Worm (Caenorhabditis elegans) whole organism, late embryonic: ENCODE measurements around the gene C55A6.10.
"Not testable (repeated sequence)": the region's sequence is repeated elsewhere in the genome, so short reads cannot be mapped to it uniquely, and the experiment has no call there.

Source experiments
- C38D4.7 ChIP-seq: fragments of 200-800 bp; sonication (Bioruptor generic); optimal IDR thresholded peaks from 2 replicates; lab custom pipeline; 2018; ENCODE audit warnings: mild to moderate bottlenecking, missing genetic modification characterization, moderate library complexity, missing compliant biosample characterization
- F13H6.1 ChIP-seq: sonication (generic microtip); optimal IDR thresholded peaks from 2 replicates; lab custom pipeline; 2016; ENCODE audit warnings: missing genetic modification characterization, missing compliant biosample characterization
- K02D7.2 ChIP-seq: sonication (generic microtip); optimal IDR thresholded peaks from 2 replicates; lab custom pipeline; 2017; ENCODE audit warnings: mild to moderate bottlenecking, missing genetic modification characterization, missing compliant biosample characterization
- ahr-1 ChIP-seq: sonication (generic microtip); optimal IDR thresholded peaks from 2 replicates; lab custom pipeline; 2016; ENCODE audit warnings: missing genetic modification characterization, missing compliant biosample characterization
- ceh-14 ChIP-seq: sonication (generic microtip); optimal IDR thresholded peaks from 2 replicates; lab custom pipeline; 2016; ENCODE audit warnings: missing genotype, missing genetic modification characterization, missing compliant biosample characterization
- ceh-2 ChIP-seq: sonication (generic microtip); optimal IDR thresholded peaks from 2 replicates; lab custom pipeline; 2016; ENCODE audit warnings: missing genotype, missing genetic modification characterization, missing compliant biosample characterization
- ceh-30 ChIP-seq: fragments of 150-350 bp; optimal IDR thresholded peaks from 2 replicates; lab custom pipeline; 2014; ENCODE audit warnings: missing biosample characterization, missing genetic modification characterization
- ceh-31 ChIP-seq: sonication (generic microtip); optimal IDR thresholded peaks from 2 replicates; lab custom pipeline; 2016; ENCODE audit warnings: missing genetic modification characterization, missing compliant biosample characterization
- ceh-45 ChIP-seq: fragments of 200-800 bp; sonication (Bioruptor generic); IDR thresholded peaks from 2 replicates; pipeline ENCODE4 v1.3.6; 2022; ENCODE audit warnings: missing genetic modification reagents, missing genetic modification characterization, missing compliant biosample characterization
- ceh-6 ChIP-seq: fragments of 200-800 bp; sonication (Bioruptor generic); optimal IDR thresholded peaks from 2 replicates; lab custom pipeline; 2018; ENCODE audit warnings: mild to moderate bottlenecking, missing genetic modification characterization, missing compliant biosample characterization
- dve-1 ChIP-seq: sonication (generic microtip); optimal IDR thresholded peaks from 2 replicates; lab custom pipeline; 2017; ENCODE audit warnings: antibody characterized with exemption, mild to moderate bottlenecking, missing genetic modification characterization, missing compliant biosample characterization
- elt-4 ChIP-seq: sonication (generic microtip); optimal IDR thresholded peaks from 2 replicates; lab custom pipeline; 2016; ENCODE audit warnings: missing genetic modification characterization, missing compliant biosample characterization
- fkh-10 ChIP-seq: fragments of 150-350 bp; optimal IDR thresholded peaks from 2 replicates; lab custom pipeline; 2014; ENCODE audit warnings: missing biosample characterization, missing genetic modification reagents, missing genetic modification characterization
- hlh-13 ChIP-seq: fragments of 200-800 bp; sonication (Bioruptor generic); optimal IDR thresholded peaks from 2 replicates; lab custom pipeline; 2018; ENCODE audit warnings: mild to moderate bottlenecking, missing genetic modification characterization, missing compliant biosample characterization
- hlh-30 ChIP-seq: sonication (generic microtip); optimal IDR thresholded peaks from 2 replicates; lab custom pipeline; 2017; ENCODE audit warnings: antibody characterized with exemption, missing genetic modification characterization, missing compliant biosample characterization; ENCODE audit not compliant: insufficient read depth
- lim-6 ChIP-seq: sonication (generic microtip); optimal IDR thresholded peaks from 2 replicates; lab custom pipeline; 2016; ENCODE audit warnings: missing genetic modification characterization, missing compliant biosample characterization
- madf-2 ChIP-seq: sonication (generic microtip); optimal IDR thresholded peaks from 2 replicates; lab custom pipeline; 2017; ENCODE audit warnings: missing genetic modification characterization, missing compliant biosample characterization
- nfya-1 ChIP-seq: sonication (generic microtip); optimal IDR thresholded peaks from 2 replicates; lab custom pipeline; 2017; ENCODE audit warnings: missing genetic modification characterization, mild to moderate bottlenecking, missing compliant biosample characterization, antibody characterized with exemption, moderate library complexity
- nhr-232 ChIP-seq: sonication (generic microtip); optimal IDR thresholded peaks from 2 replicates; lab custom pipeline; 2016; ENCODE audit warnings: missing genetic modification characterization, missing compliant biosample characterization
- pat-9 ChIP-seq: fragments of 200-800 bp; sonication (Bioruptor generic); optimal IDR thresholded peaks from 2 replicates; lab custom pipeline; 2018; ENCODE audit warnings: mild to moderate bottlenecking, missing genetic modification characterization, moderate library complexity, missing compliant biosample characterization
- pax-1 ChIP-seq: fragments of 150-350 bp; optimal IDR thresholded peaks from 2 replicates; lab custom pipeline; 2014; ENCODE audit warnings: missing biosample characterization, missing genetic modification characterization
- pha-4 ChIP-seq: fragments of 150-350 bp; optimal IDR thresholded peaks from 2 replicates; lab custom pipeline; 2018; ENCODE audit warnings: missing biosample characterization, missing genetic modification reagents, missing genetic modification characterization
- sdc-2 ChIP-seq: sonication (generic microtip); optimal IDR thresholded peaks from 2 replicates; lab custom pipeline; 2016; ENCODE audit warnings: missing genotype, missing genetic modification characterization, missing compliant biosample characterization
- sox-2 ChIP-seq: fragments of 200-800 bp; sonication (Bioruptor generic); IDR thresholded peaks from 2 replicates; pipeline ENCODE4 v1.3.6; 2022; ENCODE audit warnings: missing genetic modification reagents, missing genetic modification characterization, missing compliant biosample characterization
- syd-9 ChIP-seq: sonication (generic microtip); optimal IDR thresholded peaks from 2 replicates; lab custom pipeline; 2016; ENCODE audit warnings: mild to moderate bottlenecking, missing genetic modification characterization, moderate library complexity, missing compliant biosample characterization
- tbx-2 ChIP-seq: sonication (generic microtip); optimal IDR thresholded peaks from 2 replicates; lab custom pipeline; 2016; ENCODE audit warnings: missing genetic modification characterization, missing compliant biosample characterization
- ttx-3 ChIP-seq: sonication (generic microtip); optimal IDR thresholded peaks from 2 replicates; lab custom pipeline; 2016; ENCODE audit warnings: missing genetic modification reagents, missing genetic modification characterization, missing compliant biosample characterization
- unc-3 ChIP-seq, 2 experiments: fragments of 200-800 bp in 1 of 2; sonication (Bioruptor generic) in 1 of 2; sonication (generic microtip) in 1 of 2; conservative IDR thresholded peaks in 1 of 2; optimal IDR thresholded peaks in 1 of 2; 2 replicates each; pipeline versions ENCODE4 v1.3.6 to Lab custom; 2016 to 2022; ENCODE audit warnings: missing compliant biosample characterization in 2 of 2, missing genetic modification characterization in 2 of 2, missing genetic modification reagents in 1 of 2
- unc-55 ChIP-seq: sonication (generic microtip); optimal IDR thresholded peaks from 2 replicates; lab custom pipeline; 2017; ENCODE audit warnings: missing biosample characterization, missing genetic modification reagents, missing genetic modification characterization
- unc-86 ChIP-seq: sonication (generic microtip); optimal IDR thresholded peaks from 2 replicates; lab custom pipeline; 2016; ENCODE audit warnings: missing genetic modification characterization, missing compliant biosample characterization

The C55A6.10 gene

ce11 chrV:11472209-11472608 lies 32.9 kb upstream of the C55A6.10 start, which contains the start of the genes nas-20 and nas-21:
nas-20 (minus strand) TSS chrV:11472309.
nas-21 (plus strand) TSS chrV:11472564.
- TF ChIP-seq ceh-30 (tag; lab: Kevin White, UChicago) (no peak), nfya-1 (tag; lab: Kevin White, UChicago) (no peak)
- TF ChIP-seq, all 69 proteins: peak for 0

ce11 chrV:11474399-11474798 lies 30.7 kb upstream of the C55A6.10 start, which contains the start of gene nas-22:
nas-22 (plus strand) TSS chrV:11474699.
- TF ChIP-seq tbx-2 = no peak
- TF ChIP-seq ceh-2 = no peak
- no peak for TF ChIP-seq elt-4

ce11 chrV:11475638-11476037 lies 29.5 kb upstream of the C55A6.10 start, which contains the start of gene T11F9.7:
T11F9.7 (plus strand) TSS chrV:11475938.
- not testable (repeated sequence) for TF ChIP-seq fkh-10 (GFP tag; lab: Kevin White, UChicago); pax-1 (tag; lab: Kevin White, UChicago); ceh-31 (tag; lab: Kevin White, UChicago)

ce11 chrV:11479406-11479805 lies 25.7 kb upstream of the C55A6.10 start, which contains the start of gene T11F9.22:
T11F9.22 (plus strand) TSS chrV:11479706.
- TF ChIP-seq unc-55 (GFP tag; lab: Kevin White, UChicago) (no peak), ahr-1 (no peak), K02D7.2 (tag; lab: Kevin White, UChicago) (no peak), ttx-3 (tag; lab: Kevin White, UChicago) (no peak), elt-4 (no peak), ceh-14 (no peak), pha-4 (no peak), dve-1 (no peak)

ce11 chrV:11480734-11481133 lies 24.4 kb upstream of the C55A6.10 start, which contains the start of gene T11F9.14:
T11F9.14 (minus strand) TSS chrV:11480834.
- not testable (repeated sequence) for TF ChIP-seq sox-2 (GFP tag; lab: Robert Waterston, UW); unc-86 (tag; lab: Kevin White, UChicago); unc-3 (GFP tag; conservative IDR thresholded peaks at IDR 0.05; lab: Robert Waterston, UW); unc-3 (tag; optimal IDR thresholded peaks at IDR 0.05; lab: Kevin White, UChicago)

- TF ChIP-seq nfya-1 (tag; lab: Kevin White, UChicago); ceh-6 (GFP tag; lab: Kevin White, UChicago); hlh-30 (tag; lab: Kevin White, UChicago): not testable (repeated sequence)
Measured at ce11 chrV:11483580-11484092, 21.5 kb upstream of the C55A6.10 start, which contains the start of gene col-157. col-157 (plus strand) TSS chrV:11484042.

- no peak for TF ChIP-seq sdc-2 (tag; lab: Kevin White, UChicago)
- TF ChIP-seq dve-1 = no peak
- no peak for TF ChIP-seq C38D4.7 (GFP tag; lab: Kevin White, UChicago)
- no peak for TF ChIP-seq lim-6 (tag; lab: Kevin White, UChicago)
- no peak for TF ChIP-seq nhr-232 (tag; lab: Kevin White, UChicago)
- TF ChIP-seq syd-9 (tag; lab: Kevin White, UChicago) = no peak
- TF ChIP-seq pat-9 (tag; lab: Kevin White, UChicago) = no peak
- TF ChIP-seq hlh-13 = no peak
- no peak for TF ChIP-seq unc-3 (GFP tag; conservative IDR thresholded peaks at IDR 0.05; lab: Robert Waterston, UW)
- no peak for TF ChIP-seq unc-3 (tag; optimal IDR thresholded peaks at IDR 0.05; lab: Kevin White, UChicago)
- no peak for TF ChIP-seq madf-2 (tag; lab: Kevin White, UChicago)
- TF ChIP-seq F13H6.1 (tag; lab: Kevin White, UChicago) = no peak
- no peak for TF ChIP-seq ceh-45 (GFP tag; lab: Robert Waterston, UW)
- TF ChIP-seq, all 69 proteins: peak for 0
Measured at ce11 chrV:11484404-11484803, 20.7 kb upstream of the C55A6.10 start.
